Worm (Caenorhabditis elegans) whole organism, early embryonic: ENCODE data around the gene zipt-17.

Experiments used
- ceh-36 ChIP-seq: sonication (generic microtip); optimal IDR thresholded peaks from 2 replicates; lab custom pipeline; 2016; ENCODE audit warnings: missing genetic modification characterization, inconsistent platforms, missing compliant biosample characterization
- tbx-11 ChIP-seq: fragments of 200-800 bp; sonication (Bioruptor generic); IDR thresholded peaks from 2 replicates; pipeline ENCODE4 v1.3.6; 2022; ENCODE audit warnings: missing genetic modification characterization, missing compliant biosample characterization

ce11 chrIV:17333542-17334281 lies 33.5 kb downstream of the zipt-17 start, which contains the start of gene C49C3.15:
- no peak for TF ChIP-seq ceh-36 (tag; lab: Kevin White, UChicago)
- no peak for TF ChIP-seq tbx-11 (GFP tag; lab: Robert Waterston, UW)
